Fruit fly (Drosophila melanogaster) whole organism, embryonic: ENCODE measurements around the gene CG14537.

Source experiments
- Awh ChIP-seq: fragments of 200-800 bp; sonication (Bioruptor generic); IDR thresholded peaks from 2 replicates; pipeline ENCODE4, ENCODE4 v1.3.6; 2022; ENCODE audit warnings: missing biosample characterization, missing genetic modification characterization
- BEAF-32 ChIP-seq: fragments of 200-800 bp; sonication (Bioruptor generic); optimal IDR thresholded peaks from 3 replicates; lab custom pipeline; 2017; ENCODE audit warnings: missing biosample characterization, missing genetic modification characterization, mild to moderate bottlenecking, moderate library complexity, missing genetic modification reagents
- Bgb ChIP-seq: fragments of 200-800 bp; sonication (Bioruptor generic); IDR thresholded peaks from 2 replicates; pipeline ENCODE4 v1.3.6; 2022; ENCODE audit warnings: missing biosample characterization, missing genetic modification characterization; ENCODE audit not compliant: partially characterized antibody
- CG11695 ChIP-seq: fragments of 200-800 bp; sonication (Bioruptor generic); IDR thresholded peaks from 3 replicates; pipeline ENCODE4 v1.3.6; 2022; ENCODE audit warnings: missing biosample characterization, missing genetic modification characterization
- CG12071 ChIP-seq: fragments of 200-800 bp; sonication (Bioruptor generic); optimal IDR thresholded peaks from 3 replicates; lab custom pipeline; 2018; ENCODE audit warnings: missing biosample characterization, mild to moderate bottlenecking, missing genetic modification characterization
- CG17802 ChIP-seq: fragments of 200-800 bp; sonication (Bioruptor generic); optimal IDR thresholded peaks from 2 replicates; lab custom pipeline; 2018; ENCODE audit warnings: missing biosample characterization, mild to moderate bottlenecking, missing genetic modification characterization, moderate library complexity
- CG17829 ChIP-seq: fragments of 200-800 bp; optimal IDR thresholded peaks from 2 replicates; lab custom pipeline; 2019; ENCODE audit warnings: missing biosample characterization, mild to moderate bottlenecking, missing genetic modification characterization, moderate library complexity
- CG18599 ChIP-seq: fragments of 200-800 bp; sonication (Bioruptor generic); optimal IDR thresholded peaks from 3 replicates; lab custom pipeline; 2017; ENCODE audit warnings: missing biosample characterization, missing genetic modification characterization, mild to moderate bottlenecking, moderate library complexity, missing genetic modification reagents
- CG18619 ChIP-seq: fragments of 200-800 bp; sonication (Bioruptor generic); optimal IDR thresholded peaks from 3 replicates; lab custom pipeline; 2017; ENCODE audit warnings: missing biosample characterization, mild to moderate bottlenecking, missing genetic modification characterization
- CG2129 ChIP-seq: fragments of 200-800 bp; sonication (Bioruptor generic); IDR thresholded peaks from 2 replicates; pipeline ENCODE4 v1.3.6; 2022; ENCODE audit warnings: missing biosample characterization, missing genetic modification characterization; ENCODE audit not compliant: partially characterized antibody
- CG2199 ChIP-seq: fragments of 200-800 bp; sonication (Bioruptor generic); IDR thresholded peaks from 3 replicates; pipeline ENCODE4 v1.3.6; 2022; ENCODE audit warnings: missing biosample characterization, missing genetic modification characterization
- CG4360 ChIP-seq: fragments of 200-800 bp; sonication (Bioruptor generic); IDR thresholded peaks from 2 replicates; pipeline ENCODE4 v1.3.6; 2022; ENCODE audit warnings: missing biosample characterization, missing genetic modification characterization
- CG7839 ChIP-seq: fragments of 200-800 bp; sonication (Bioruptor generic); optimal IDR thresholded peaks from 3 replicates; lab custom pipeline; 2018; ENCODE audit warnings: missing biosample characterization, mild to moderate bottlenecking, missing genetic modification characterization, moderate library complexity
- CG8388 ChIP-seq: fragments of 200-800 bp; sonication (Bioruptor generic); optimal IDR thresholded peaks from 2 replicates; lab custom pipeline; 2019; ENCODE audit warnings: missing biosample characterization, mild to moderate bottlenecking, missing genetic modification characterization, moderate library complexity
- CG9727 ChIP-seq: fragments of 200-800 bp; sonication (Bioruptor generic); optimal IDR thresholded peaks from 3 replicates; lab custom pipeline; 2017; ENCODE audit warnings: missing biosample characterization, mild to moderate bottlenecking, missing genetic modification characterization
- CG9817 ChIP-seq: fragments of 200-800 bp; sonication (Bioruptor generic); optimal IDR thresholded peaks from 2 replicates; lab custom pipeline; 2018; ENCODE audit warnings: missing biosample characterization, mild to moderate bottlenecking, missing genetic modification characterization, moderate library complexity
- Ets65A ChIP-seq: fragments of 200-800 bp; sonication (Bioruptor generic); peaks from one replicate; lab custom pipeline; 2016; ENCODE audit warnings: missing biosample characterization, missing genetic modification characterization
- Hand ChIP-seq: fragments of 200-800 bp; sonication (Bioruptor generic); optimal IDR thresholded peaks from 2 replicates; lab custom pipeline; 2017; ENCODE audit warnings: mild to moderate bottlenecking, missing biosample characterization, missing genetic modification reagents, missing genetic modification characterization
- Hr51 ChIP-seq, 2 experiments: fragments of 200-800 bp; sonication (Bioruptor generic); optimal IDR thresholded peaks; 2 replicates in 1 of 2; 3 replicates in 1 of 2; lab custom pipeline; 2016 to 2018; ENCODE audit warnings: missing biosample characterization in 2 of 2, missing genetic modification characterization in 2 of 2, mild to moderate bottlenecking in 1 of 2, moderate library complexity in 1 of 2
- Nf-YB ChIP-seq: fragments of 200-800 bp; sonication (Bioruptor generic); optimal IDR thresholded peaks from 3 replicates; lab custom pipeline; 2019; ENCODE audit warnings: missing biosample characterization, mild to moderate bottlenecking, missing genetic modification characterization, moderate library complexity
- Oli ChIP-seq: fragments of 200-800 bp; sonication (Bioruptor generic); optimal IDR thresholded peaks from 2 replicates; lab custom pipeline; 2018; ENCODE audit warnings: missing biosample characterization, mild to moderate bottlenecking, missing genetic modification characterization, moderate library complexity
- Ptx1 ChIP-seq: fragments of 200-800 bp; sonication (Bioruptor generic); IDR thresholded peaks from 2 replicates; pipeline ENCODE4 v1.3.6; 2022; ENCODE audit warnings: missing biosample characterization, missing genetic modification characterization
- Side ChIP-seq: fragments of 200-800 bp; sonication (Bioruptor generic); optimal IDR thresholded peaks from 2 replicates; lab custom pipeline; 2016; ENCODE audit warnings: missing biosample characterization, missing genetic modification characterization
- Sox102F ChIP-seq: fragments of 200-800 bp; sonication (Bioruptor generic); optimal IDR thresholded peaks from 2 replicates; lab custom pipeline; 2018; ENCODE audit warnings: missing biosample characterization, mild to moderate bottlenecking, missing genetic modification characterization, moderate library complexity
- Ssrp ChIP-seq: fragments of 200-800 bp; sonication (Bioruptor generic); optimal IDR thresholded peaks from 2 replicates; lab custom pipeline; 2018; ENCODE audit warnings: missing biosample characterization, mild to moderate bottlenecking, missing genetic modification characterization, moderate library complexity
- Xbp1 ChIP-seq: fragments of 200-800 bp; sonication (Bioruptor generic); optimal IDR thresholded peaks from 3 replicates; lab custom pipeline; 2016; ENCODE audit warnings: missing biosample characterization, mild to moderate bottlenecking, missing genetic modification characterization
- ash1 ChIP-seq: fragments of 200-800 bp; sonication (Bioruptor generic); optimal IDR thresholded peaks from 2 replicates; lab custom pipeline; 2018; ENCODE audit warnings: missing biosample characterization, mild to moderate bottlenecking, missing genetic modification characterization
- bsh ChIP-seq, 2 experiments: fragments of 200-800 bp; sonication (Bioruptor generic); optimal IDR thresholded peaks; 2 replicates each; lab custom pipeline; 2017 to 2018; ENCODE audit warnings: mild to moderate bottlenecking in 2 of 2, missing biosample characterization in 2 of 2, missing genetic modification characterization in 2 of 2, moderate library complexity in 1 of 2
- caup ChIP-seq: fragments of 200-800 bp; sonication (Bioruptor generic); optimal IDR thresholded peaks from 3 replicates; lab custom pipeline; 2017; ENCODE audit warnings: missing biosample characterization, mild to moderate bottlenecking, missing genetic modification characterization, moderate library complexity; ENCODE audit not compliant: severe bottlenecking
- cg ChIP-seq: fragments of 200-800 bp; sonication (Bioruptor generic); optimal IDR thresholded peaks from 3 replicates; lab custom pipeline; 2019; ENCODE audit warnings: missing biosample characterization, mild to moderate bottlenecking, missing genetic modification characterization, moderate library complexity
- chm ChIP-seq: fragments of 200-800 bp; sonication (Bioruptor generic); IDR thresholded peaks from 2 replicates; pipeline ENCODE4 v1.3.6; 2022; ENCODE audit warnings: missing biosample characterization, missing genetic modification characterization
- gsb ChIP-seq: fragments of 200-800 bp; sonication (Bioruptor generic); IDR thresholded peaks from 2 replicates; pipeline ENCODE4 v1.3.6; 2022; ENCODE audit warnings: missing biosample characterization, missing genetic modification characterization
- gsb-n ChIP-seq: fragments of 200-800 bp; sonication (Bioruptor generic); optimal IDR thresholded peaks from 3 replicates; lab custom pipeline; 2018; ENCODE audit warnings: missing biosample characterization, mild to moderate bottlenecking, missing genetic modification characterization
- kah ChIP-seq: fragments of 200-800 bp; sonication (Bioruptor generic); optimal IDR thresholded peaks from 2 replicates; lab custom pipeline; 2018; ENCODE audit warnings: missing biosample characterization, mild to moderate bottlenecking, missing genetic modification characterization
- lola ChIP-seq, 3 experiments: fragments of >200 bp in 2 of 3; fragments of 200-800 bp in 1 of 3; sonication (Bioruptor generic) in 1 of 3; optimal IDR thresholded peaks; 2 replicates each; lab custom pipeline; 2017 to 2019; ENCODE audit warnings: missing biosample characterization in 3 of 3, missing genetic modification characterization in 3 of 3, mild to moderate bottlenecking in 1 of 3, moderate library complexity in 1 of 3
- nmo ChIP-seq: fragments of 200-800 bp; sonication (Bioruptor generic); optimal IDR thresholded peaks from 2 replicates; lab custom pipeline; 2018; ENCODE audit warnings: missing biosample characterization, mild to moderate bottlenecking, missing genetic modification characterization, moderate library complexity
- onecut ChIP-seq: fragments of 200-800 bp; sonication (Bioruptor generic); IDR thresholded peaks from 2 replicates; pipeline ENCODE4 v1.3.6; 2022; ENCODE audit warnings: missing biosample characterization, missing genetic modification characterization
- phol ChIP-seq: fragments of 200-800 bp; sonication (Bioruptor generic); optimal IDR thresholded peaks from 3 replicates; lab custom pipeline; 2018; ENCODE audit warnings: missing biosample characterization, mild to moderate bottlenecking, missing genetic modification characterization, moderate library complexity
- row ChIP-seq: fragments of 200-800 bp; sonication (Bioruptor generic); IDR thresholded peaks from 3 replicates; pipeline ENCODE4 v1.3.6; 2022; ENCODE audit warnings: missing biosample characterization, missing genetic modification characterization
- sna ChIP-seq: fragments of 200-800 bp; sonication (Bioruptor generic); IDR thresholded peaks from 2 replicates; pipeline ENCODE4 v1.3.6; 2022; ENCODE audit warnings: missing biosample characterization, missing genetic modification characterization; ENCODE audit not compliant: partially characterized antibody
- sqz ChIP-seq: fragments of 200-800 bp; sonication (Bioruptor generic); optimal IDR thresholded peaks from 3 replicates; lab custom pipeline; 2018; ENCODE audit warnings: missing biosample characterization, mild to moderate bottlenecking, missing genetic modification characterization
- stwl ChIP-seq: fragments of 200-800 bp; sonication (Bioruptor generic); optimal IDR thresholded peaks from 3 replicates; lab custom pipeline; 2018; ENCODE audit warnings: missing biosample characterization, mild to moderate bottlenecking, missing genetic modification characterization, moderate library complexity
- tgo ChIP-seq: fragments of 200-800 bp; sonication (Bioruptor generic); IDR thresholded peaks from 3 replicates; pipeline ENCODE4 v1.3.6; 2022; ENCODE audit warnings: missing biosample characterization, missing genetic modification characterization
- tin ChIP-seq: fragments of 200-800 bp; sonication (Bioruptor generic); optimal IDR thresholded peaks from 3 replicates; lab custom pipeline; 2016; ENCODE audit warnings: missing biosample characterization, missing genetic modification characterization
- toy ChIP-seq: fragments of 200-800 bp; sonication (Bioruptor generic); IDR thresholded peaks from 2 replicates; pipeline ENCODE4 v1.3.6; 2022; ENCODE audit warnings: missing biosample characterization, missing genetic modification characterization
- twi ChIP-seq: fragments of 200-800 bp; optimal IDR thresholded peaks from 2 replicates; lab custom pipeline; 2019; ENCODE audit warnings: missing biosample characterization, mild to moderate bottlenecking, missing genetic modification characterization, moderate library complexity
- unpg ChIP-seq: fragments of 200-800 bp; sonication (Bioruptor generic); optimal IDR thresholded peaks from 3 replicates; lab custom pipeline; 2018; ENCODE audit warnings: missing biosample characterization, mild to moderate bottlenecking, missing genetic modification characterization, moderate library complexity

CG14537 gene

dm6 chr2L:7812555-7813339, 27.5 kb upstream of the CG14537 start (continued):
- TF ChIP-seq bsh (GFP tag; optimal IDR thresholded peaks at IDR 0.05; lab: Kevin White, UChicago) (peak in 1 of 2 experiments; percentile 36), CG2129 (GFP tag; lab: Robert Waterston, UW) (no peak), Ets65A (GFP tag; lab: Kevin White, UChicago) (peak; percentile 72), twi (peak; percentile 99), Oli (tag; lab: Kevin White, UChicago) (peak; percentile 17), gsb-n (tag; lab: Kevin White, UChicago) (no peak), row (GFP tag; lab: Robert Waterston, UW) (peak; percentile 37), Ssrp (tag; lab: Kevin White, UChicago) (peak; percentile 18), nmo (peak; percentile 1), Nf-YB (GFP tag; lab: Kevin White, UChicago) (peak; percentile 5), Bgb (no peak), CG2199 (GFP tag; lab: Robert Waterston, UW) (peak; percentile 77; the same call in 2 of the 3 replicates), unpg (GFP tag; lab: Kevin White, UChicago) (peak; percentile 1), CG8388 (GFP tag; lab: Kevin White, UChicago) (peak; percentile 33), tin (peak; percentile 7), chm (GFP tag; lab: Robert Waterston, UW) (no peak), kah (GFP tag; lab: Kevin White, UChicago) (no peak), lola (GFP tag; optimal IDR thresholded peaks at IDR 0.05; lab: Kevin White, UChicago) (peak in 1 of 3 experiments; percentile 9), stwl (no peak), CG9817 (tag; lab: Kevin White, UChicago) (peak; percentile 2), BEAF-32 (GFP tag; lab: Kevin White, UChicago) (no peak), Hr51 (GFP tag; optimal IDR thresholded peaks at IDR 0.05; lab: Kevin White, UChicago) (peak in 1 of 2 experiments; percentile 34), Hand (GFP tag; lab: Kevin White, UChicago) (no peak), CG4360 (GFP tag; lab: Robert Waterston, UW) (no peak), Xbp1 (GFP tag; lab: Kevin White, UChicago) (peak; percentile 27), Ptx1 (GFP tag; lab: Robert Waterston, UW) (no peak), Sox102F (peak; percentile 18), phol (tag; lab: Kevin White, UChicago) (peak; percentile 42)

- TF ChIP-seq CG11695 (GFP tag; lab: Robert Waterston, UW) (0 out of 3 replicates have a peak, but pooled peaks have one; percentile 24), CG18619 (GFP tag; lab: Kevin White, UChicago) (peak; percentile 34), Ptx1 (GFP tag; lab: Robert Waterston, UW) (no peak), CG17829 (tag; lab: Kevin White, UChicago) (peak; percentile 3), Side (GFP tag; lab: Kevin White, UChicago) (peak; percentile 62), CG18599 (peak; percentile 85), CG12071 (GFP tag; lab: Kevin White, UChicago) (peak; percentile 75), cg (GFP tag; lab: Kevin White, UChicago) (peak; percentile 65), CG7839 (peak; percentile 11), gsb (peak; percentile 21; the same call in 1 of the 2 replicates), Awh (GFP tag; lab: Robert Waterston, UW) (peak; percentile 84), tgo (GFP tag; lab: Robert Waterston, UW) (peak; percentile 27; the same call in 1 of the 3 replicates), CG4360 (GFP tag; lab: Robert Waterston, UW) (peak; percentile 32; the same call in 1 of the 2 replicates), CG17802 (tag; lab: Kevin White, UChicago) (no peak), onecut (GFP tag; lab: Robert Waterston, UW) (no peak), sna (GFP tag; lab: Robert Waterston, UW) (no peak), toy (GFP tag; lab: Robert Waterston, UW) (no peak), ash1 (GFP tag; lab: Kevin White, UChicago) (peak; percentile 56), sqz (GFP tag; lab: Kevin White, UChicago) (peak; percentile 17), Ets65A (GFP tag; lab: Kevin White, UChicago) (no peak), caup (GFP tag; lab: Kevin White, UChicago) (peak; percentile 52), CG9727 (GFP tag; lab: Kevin White, UChicago) (peak; percentile 56)
These were observed 26.9 kb upstream of the CG14537 start for dm6 chr2L:7813357-7813756.
